Worm (Caenorhabditis elegans): ENCODE measurements around the gene cul-1.

- TF ChIP-seq flh-1 (GFP tag; optimal IDR thresholded peaks at IDR 0.05): no peak
- no peak for TF ChIP-seq zip-8 (tag; optimal IDR thresholded peaks at IDR 0.05)
- TF ChIP-seq unc-120 (tag; optimal IDR thresholded peaks at IDR 0.05; ENCODE audit: poor library complexity, severe bottlenecking): no peak
- no peak for TF ChIP-seq mab-5 (tag; optimal IDR thresholded peaks at IDR 0.05)
- no peak for TF ChIP-seq nhr-12 (tag; optimal IDR thresholded peaks at IDR 0.05)
- no peak for TF ChIP-seq mep-1 (tag; optimal IDR thresholded peaks at IDR 0.05)
- TF ChIP-seq pha-4 (tag; optimal IDR thresholded peaks at IDR 0.05): no peak
- TF ChIP-seq snpc-4 (tag; optimal IDR thresholded peaks at IDR 0.05): no peak
- TF ChIP-seq unc-62 (GFP tag; optimal IDR thresholded peaks at IDR 0.05): no peak
These were observed 24.3 kb upstream of the cul-1 start, which contains the start of gene H04D03.7 for ce11 chrIII:10446730-10447129.
